Worm (Caenorhabditis elegans): ENCODE measurements around the gene Y54G2A.73.

Gene Y54G2A.73

ce11 chrIV:3050054-3050990 is 41.6 kb upstream of the Y54G2A.73 start, which contains the start of gene eel-1 (continued):
- TF ChIP-seq duxl-1 (tag; optimal IDR thresholded peaks at IDR 0.05; ENCODE audit: poor library complexity): peak; percentile 88
- peak; percentile 22 for TF ChIP-seq nhr-111 (GFP tag; optimal IDR thresholded peaks at IDR 0.05)
- peak; percentile 90 for TF ChIP-seq lim-7 (GFP tag; IDR thresholded peaks at IDR 0.05)
- TF ChIP-seq mdl-1 (tag; optimal IDR thresholded peaks at IDR 0.05): peak; percentile 35 to 61
- peak; percentile 98 for TF ChIP-seq arid-1 (GFP tag; conservative IDR thresholded peaks at IDR 0.05)
- peak; percentile 82 for TF ChIP-seq zfp-2 (tag; optimal IDR thresholded peaks at IDR 0.05)
- TF ChIP-seq nhr-102 (tag; optimal IDR thresholded peaks at IDR 0.05): peak; percentile 90
- peak; percentile 45 for TF ChIP-seq ztf-7 (tag; optimal IDR thresholded peaks at IDR 0.05)
- TF ChIP-seq ama-1 (optimal IDR thresholded peaks at IDR 0.05): peak; percentile 44
- TF ChIP-seq dmd-8 (GFP tag; IDR thresholded peaks at IDR 0.05): peak; percentile 92
- peak; percentile 56 for TF ChIP-seq nhr-28 (tag; optimal IDR thresholded peaks at IDR 0.05)
- peak; percentile 91 for TF ChIP-seq mxl-3 (GFP tag; optimal IDR thresholded peaks at IDR 0.05)
- peak; percentile 99 for TF ChIP-seq aha-1 (tag)
- TF ChIP-seq saeg-2 (GFP tag; IDR thresholded peaks at IDR 0.05): peak; percentile 96
- peak; percentile 96 for TF ChIP-seq Y48G9A.11 (GFP tag; IDR thresholded peaks at IDR 0.05)
- peak; percentile 100 for TF ChIP-seq php-3 (GFP tag; IDR thresholded peaks at IDR 0.05)
- peak; percentile 96 for TF ChIP-seq mdt-29 (GFP tag; IDR thresholded peaks at IDR 0.05)
- TF ChIP-seq nhr-48 (tag; optimal IDR thresholded peaks at IDR 0.05): peak; percentile 82
- TF ChIP-seq madf-9 (GFP tag; conservative IDR thresholded peaks at IDR 0.05): peak; percentile 99

ce11 chrIV:3046889-3047288 is 38.2 kb upstream of the Y54G2A.73 start:
- peak; percentile 72 for TF ChIP-seq set-16 (GFP tag; IDR thresholded peaks at IDR 0.05)
- no peak for TF ChIP-seq tag-97 (GFP tag; IDR thresholded peaks at IDR 0.05)

ce11 chrIV:3046009-3046408 is 37.3 kb upstream of the Y54G2A.73 start:
- TF ChIP-seq egl-43 (GFP tag; IDR thresholded peaks at IDR 0.05) (no peak), set-16 (GFP tag; IDR thresholded peaks at IDR 0.05) (peak; percentile 63)

- TF ChIP-seq aha-1 (tag) (peak; percentile 46), F49E8.2 (tag; optimal IDR thresholded peaks at IDR 0.05; ENCODE audit: borderline replicate concordance) (no peak), pha-4 (GFP tag; IDR thresholded peaks at IDR 0.05) (0 out of 2 replicates have a peak, but pooled peaks have one; percentile 47), pha-4 (tag; optimal IDR thresholded peaks at IDR 0.05) (no peak), set-16 (GFP tag; IDR thresholded peaks at IDR 0.05) (peak; percentile 90)
These were observed 35.5 kb upstream of the Y54G2A.73 start for ce11 chrIV:3044158-3044557.

ce11 chrIV:3038740-3039139 is 30.0 kb upstream of the Y54G2A.73 start:
- no peak for TF ChIP-seq lin-29 (GFP tag; IDR thresholded peaks at IDR 0.05)
- TF ChIP-seq spr-1 (tag; optimal IDR thresholded peaks at IDR 0.05): no peak
- TF ChIP-seq set-16 (GFP tag; IDR thresholded peaks at IDR 0.05): peak; percentile 90

ce11 chrIV:3037932-3038331 is 29.2 kb upstream of the Y54G2A.73 start:
- TF ChIP-seq pqm-1 (tag; optimal IDR thresholded peaks at IDR 0.05) (no peak), set-16 (GFP tag; IDR thresholded peaks at IDR 0.05) (peak; percentile 84)

ce11 chrIV:3035375-3035774 is 26.7 kb upstream of the Y54G2A.73 start:
- TF ChIP-seq zip-11 (GFP tag; IDR thresholded peaks at IDR 0.05) (no peak), unc-62 (GFP tag; optimal IDR thresholded peaks at IDR 0.05 in 1 of 2) (peak in 1 of 2 experiments; percentile 79), unc-62 (tag; optimal IDR thresholded peaks at IDR 0.05) (no peak), set-16 (GFP tag; IDR thresholded peaks at IDR 0.05) (peak; percentile 69)
